Worm (Caenorhabditis elegans): ENCODE measurements around the gene lido-14.

The lido-14 gene

DNA sequence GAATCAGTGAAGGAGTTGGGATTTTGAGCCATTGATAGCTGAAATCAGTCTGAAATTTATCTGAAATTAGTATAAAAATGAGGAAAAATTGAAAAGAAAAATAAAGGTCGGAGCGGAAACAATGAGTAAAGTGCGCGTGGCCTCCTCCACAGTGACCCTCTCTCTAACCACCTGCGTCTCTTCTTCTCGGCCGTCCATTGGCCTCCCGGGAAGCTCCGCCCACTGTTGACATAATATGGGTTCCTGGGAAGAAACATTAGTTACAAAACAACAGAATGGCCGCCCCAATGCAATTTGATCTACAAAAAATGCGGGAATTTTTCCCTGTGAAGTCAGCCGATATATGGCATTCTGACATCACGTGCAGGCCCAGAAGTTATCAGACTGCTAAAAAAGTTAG is 11.1 kb downstream of the lido-14 start, which contains the start of gene Y49F6C.8:
Y49F6C.8 (minus strand) TSS at position 51 of the 400 bp plus-strand sequence.
- TF ChIP-seq nhr-10 (tag; optimal IDR thresholded peaks at IDR 0.05) (no peak), mes-2 (tag; optimal IDR thresholded peaks at IDR 0.05; ENCODE audit: poor library complexity, severe bottlenecking) (no peak), duxl-1 (tag; optimal IDR thresholded peaks at IDR 0.05; ENCODE audit: poor library complexity) (peak; percentile 97)

DNA sequence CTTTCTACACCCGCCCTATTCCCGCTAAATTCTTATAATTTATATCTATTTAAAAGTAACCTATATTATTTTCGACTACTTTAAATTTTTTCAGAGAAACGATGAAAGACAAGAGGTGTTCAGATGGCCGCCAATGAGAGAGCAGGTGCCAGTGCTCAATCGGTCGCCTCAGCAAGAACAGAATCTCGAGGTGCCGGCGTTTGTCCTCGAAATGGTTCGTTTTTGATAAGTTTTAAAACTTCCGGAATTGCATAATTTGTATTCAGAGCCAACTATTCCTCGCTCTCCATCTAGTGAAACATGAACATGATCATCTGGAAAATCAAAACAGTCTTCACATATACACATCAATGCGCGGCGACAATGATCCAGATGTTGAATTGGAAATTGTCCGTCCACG is 12.1 kb downstream of the lido-14 start, which contains the start of gene bath-23:
bath-23 (plus strand) TSS at position 301 of the 400 bp plus-strand sequence.
- TF ChIP-seq vab-7 (GFP tag; IDR thresholded peaks at IDR 0.05) (no peak), fos-1 (tag; optimal IDR thresholded peaks at IDR 0.05) (no peak), F37D6.2 (tag; optimal IDR thresholded peaks at IDR 0.05) (no peak), nhr-42 (GFP tag; IDR thresholded peaks at IDR 0.05) (no peak), rbr-2 (tag; optimal IDR thresholded peaks at IDR 0.05) (no peak), lin-29 (GFP tag; IDR thresholded peaks at IDR 0.05) (no peak), jun-1 (tag; optimal IDR thresholded peaks at IDR 0.05) (no peak), zfp-2 (tag; optimal IDR thresholded peaks at IDR 0.05) (no peak), mdl-1 (tag; optimal IDR thresholded peaks at IDR 0.05) (no peak), hlh-11 (tag; optimal IDR thresholded peaks at IDR 0.05) (no peak), F49E8.2 (tag; optimal IDR thresholded peaks at IDR 0.05; ENCODE audit: borderline replicate concordance) (no peak), lin-15B (tag; optimal IDR thresholded peaks at IDR 0.05) (no peak), snpc-4 (tag; optimal IDR thresholded peaks at IDR 0.05) (no peak), nhr-6 (tag; optimal IDR thresholded peaks at IDR 0.05) (no peak), dve-1 (tag; optimal IDR thresholded peaks at IDR 0.05; ENCODE audit: insufficient read depth) (no peak)

DNA sequence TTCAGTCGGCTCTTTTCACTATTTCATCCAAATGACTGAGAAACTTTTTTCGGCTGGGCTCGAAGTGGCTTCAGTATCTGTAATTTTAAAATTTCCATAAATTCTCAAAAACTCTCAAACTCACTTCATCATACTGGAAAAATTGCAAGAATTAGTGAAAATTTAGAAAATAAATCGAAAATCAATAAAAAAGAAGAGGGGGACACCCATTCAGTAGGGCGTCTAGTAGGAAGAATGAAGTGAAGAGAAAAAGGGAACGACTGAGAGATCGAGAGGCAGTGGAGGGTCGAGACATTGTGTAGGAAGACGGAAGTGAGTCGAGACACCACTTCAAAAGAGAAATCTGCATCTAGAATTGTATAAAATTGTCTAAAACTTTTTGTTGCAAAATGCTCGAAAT is 14.9 kb downstream of the lido-14 start:
- TF ChIP-seq Y75B8A.6 (GFP tag; IDR thresholded peaks at IDR 0.05) = no peak

ce11 chrII:3374779-3375178 is 15.8 kb downstream of the lido-14 start, which contains the start of gene bath-10:
Gene bath-10, plus strand, starts transcription at chrII:3375079.
- TF ChIP-seq mdt-29 (GFP tag; IDR thresholded peaks at IDR 0.05) (no peak), lsy-2 (tag; optimal IDR thresholded peaks at IDR 0.05) (no peak), vab-7 (GFP tag; IDR thresholded peaks at IDR 0.05) (no peak), snpc-1.2 (GFP tag; IDR thresholded peaks at IDR 0.05) (no peak), lir-3 (tag; optimal IDR thresholded peaks at IDR 0.05) (no peak), sdz-12 (GFP tag; optimal IDR thresholded peaks at IDR 0.05) (no peak), ceh-44 (GFP tag; IDR thresholded peaks at IDR 0.05) (no peak), zag-1 (tag; optimal IDR thresholded peaks at IDR 0.05) (no peak), daf-12 (tag; optimal IDR thresholded peaks at IDR 0.05) (no peak), nhr-237 (tag; optimal IDR thresholded peaks at IDR 0.05) (no peak)

DNA sequence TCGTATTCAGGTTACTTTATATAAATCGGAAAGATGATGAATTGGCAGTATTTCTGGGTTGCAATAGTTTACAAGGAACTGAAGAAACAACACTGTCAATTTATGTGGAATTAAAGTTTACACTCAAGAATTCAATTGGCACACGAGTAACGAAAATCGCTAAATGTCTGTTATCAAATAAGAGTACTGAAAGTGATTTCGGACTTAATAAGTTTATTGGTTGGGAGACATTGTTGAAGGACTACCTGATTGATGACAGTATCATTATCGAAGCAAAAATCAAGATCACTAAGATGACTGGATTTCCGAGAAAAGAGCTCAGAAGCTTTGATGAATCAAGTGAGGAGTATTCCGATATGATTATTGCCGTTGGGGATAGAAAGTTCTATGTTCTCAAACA is 16.4 kb downstream of the lido-14 start:
- TF ChIP-seq unc-62 (GFP tag; optimal IDR thresholded peaks at IDR 0.05 in 1 of 2) (peak in 1 of 2 experiments; percentile 92), unc-62 (tag; optimal IDR thresholded peaks at IDR 0.05) (no peak), ceh-44 (GFP tag; IDR thresholded peaks at IDR 0.05) (no peak), nhr-41 (GFP tag; IDR thresholded peaks at IDR 0.05) (no peak), F44E2.7 (GFP tag; IDR thresholded peaks at IDR 0.05) (no peak)

- TF ChIP-seq php-3 (GFP tag; IDR thresholded peaks at IDR 0.05) = no peak
- TF ChIP-seq zfp-2 (tag; optimal IDR thresholded peaks at IDR 0.05) = no peak
- TF ChIP-seq tag-97 (GFP tag; IDR thresholded peaks at IDR 0.05) = no peak
- no peak for TF ChIP-seq dmd-9 (GFP tag; IDR thresholded peaks at IDR 0.05)
- TF ChIP-seq ama-1 (optimal IDR thresholded peaks at IDR 0.05) = no peak
- TF ChIP-seq Y48G9A.11 (GFP tag; IDR thresholded peaks at IDR 0.05) = no peak
These were observed 17.9 kb downstream of the lido-14 start, which contains the start of gene bath-9 for ce11 chrII:3376789-3377188. Gene bath-9, plus strand, starts transcription at chrII:3377089.

Measured in whole organism, L4 larva.